Fruit fly (Drosophila melanogaster): ENCODE data around the gene ltl.

ltl gene

dm6 chr3L:7521847-7522246 is 3.0 kb downstream of the ltl start:
- TF ChIP-seq Hr38 (GFP tag; optimal IDR thresholded peaks at IDR 0.05) = no peak
- peak; percentile 3 for TF ChIP-seq Ets96B (tag; optimal IDR thresholded peaks at IDR 0.05)
- TF ChIP-seq svp (GFP tag) = peak; percentile 47
- TF ChIP-seq CG8119 (GFP tag; IDR thresholded peaks at IDR 0.05) = 0 out of 3 replicates have a peak, but pooled peaks have one; percentile 26
- no peak for TF ChIP-seq CG4318 (GFP tag; optimal IDR thresholded peaks at IDR 0.05)
- TF ChIP-seq Hr39 (GFP tag; optimal IDR thresholded peaks at IDR 0.05) = no peak
- no peak for TF ChIP-seq fkh (GFP tag; optimal IDR thresholded peaks at IDR 0.05)

- TF ChIP-seq Eip78C (GFP tag) = peak; percentile 13
- peak; percentile 1 for TF ChIP-seq vri (GFP tag; optimal IDR thresholded peaks at IDR 0.05)
- TF ChIP-seq Smox (GFP tag; optimal IDR thresholded peaks at IDR 0.05) = no peak
These were observed 9.0 kb downstream of the ltl start for dm6 chr3L:7527661-7528379.

dm6 chr3L:7528380-7529080 is 9.7 kb downstream of the ltl start, which contains the start of gene lqf:
Gene lqf, plus strand, starts transcription at chr3L:7528780.
- TF ChIP-seq fd85E (GFP tag; optimal IDR thresholded peaks at IDR 0.05) (peak; percentile 36), ss (GFP tag; optimal IDR thresholded peaks at IDR 0.05) (peak in 1 of 2 experiments; percentile 29), CG11762 (GFP tag; optimal IDR thresholded peaks at IDR 0.05; ENCODE audit: insufficient read depth) (no peak), Eip78C (GFP tag) (peak; percentile 62), dsx (GFP tag; optimal IDR thresholded peaks at IDR 0.05; ENCODE audit: poor library complexity, severe bottlenecking) (peak; percentile 30), CG8319 (GFP tag; optimal IDR thresholded peaks at IDR 0.05) (no peak), CG11902 (GFP tag; optimal IDR thresholded peaks at IDR 0.05) (no peak), CG3032 (tag; optimal IDR thresholded peaks at IDR 0.05) (peak; percentile 26), CG10631 (GFP tag; optimal IDR thresholded peaks at IDR 0.05) (peak; percentile 49), CG6854 (GFP tag; optimal IDR thresholded peaks at IDR 0.05) (peak; percentile 28), CG9139 (GFP tag; optimal IDR thresholded peaks at IDR 0.05) (peak; percentile 24), CG6276 (GFP tag; optimal IDR thresholded peaks at IDR 0.05) (peak; percentile 35), CG8119 (GFP tag; IDR thresholded peaks at IDR 0.05) (peak; percentile 41; the same call in 2 of the 3 replicates), CG3919 (GFP tag; optimal IDR thresholded peaks at IDR 0.05) (peak; percentile 40), CG6808 (GFP tag; optimal IDR thresholded peaks at IDR 0.05) (no peak), CG8632 (GFP tag; optimal IDR thresholded peaks at IDR 0.05) (no peak), Sox15 (GFP tag; optimal IDR thresholded peaks at IDR 0.05) (no peak), esn (GFP tag; optimal IDR thresholded peaks at IDR 0.05) (peak; percentile 27), acj6 (GFP tag; optimal IDR thresholded peaks at IDR 0.05) (no peak), fkh (GFP tag; optimal IDR thresholded peaks at IDR 0.05) (peak; percentile 80), svp (GFP tag) (peak; percentile 81), CG15336 (GFP tag; IDR thresholded peaks at IDR 0.05) (0 out of 2 replicates have a peak, but pooled peaks have one; percentile 27), Smox (GFP tag; optimal IDR thresholded peaks at IDR 0.05) (peak; percentile 32), CG11294 (GFP tag; IDR thresholded peaks at IDR 0.05) (no peak)

dm6 chr3L:7529081-7530021 is 10.6 kb downstream of the ltl start:
- TF ChIP-seq cyc (GFP tag; optimal IDR thresholded peaks at IDR 0.05) (peak; percentile 25), achi (GFP tag; optimal IDR thresholded peaks at IDR 0.05) (peak; percentile 34), Sox14 (GFP tag; optimal IDR thresholded peaks at IDR 0.05) (peak; percentile 22), Eip75B (GFP tag; optimal IDR thresholded peaks at IDR 0.05) (peak; percentile 0), Hr4 (GFP tag; optimal IDR thresholded peaks at IDR 0.05) (peak; percentile 61), CG11294 (GFP tag; IDR thresholded peaks at IDR 0.05) (0 out of 2 replicates have a peak, but pooled peaks have one; percentile 26), CG31627 (GFP tag; optimal IDR thresholded peaks at IDR 0.05) (peak; percentile 53), CG6792 (GFP tag; optimal IDR thresholded peaks at IDR 0.05) (peak; percentile 31), Hr39 (GFP tag; optimal IDR thresholded peaks at IDR 0.05) (peak; percentile 54), Smox (GFP tag; optimal IDR thresholded peaks at IDR 0.05) (peak; percentile 45), fd85E (GFP tag; optimal IDR thresholded peaks at IDR 0.05) (no peak), CG3919 (GFP tag; optimal IDR thresholded peaks at IDR 0.05) (peak; percentile 5), CG10669 (GFP tag; optimal IDR thresholded peaks at IDR 0.05) (no peak), acj6 (GFP tag; optimal IDR thresholded peaks at IDR 0.05) (no peak), pdm3 (GFP tag; optimal IDR thresholded peaks at IDR 0.05) (peak; percentile 21), net (GFP tag; optimal IDR thresholded peaks at IDR 0.05) (peak; percentile 18), dac (GFP tag; optimal IDR thresholded peaks at IDR 0.05) (peak; percentile 11), ss (GFP tag; optimal IDR thresholded peaks at IDR 0.05) (peak in 1 of 2 experiments; percentile 55), salr (GFP tag; optimal IDR thresholded peaks at IDR 0.05) (no peak)

Measured in whole organism, prepupa.